Fruit fly (Drosophila melanogaster) whole organism, embryonic: Measurements from ENCODE around the gene Lrr47.

ENCODE experiments used
- CG11504 ChIP-seq: fragments of 200-800 bp; sonication (Bioruptor generic); optimal IDR thresholded peaks from 3 replicates; lab custom pipeline; 2019; ENCODE audit warnings: missing biosample characterization, mild to moderate bottlenecking, missing genetic modification characterization, moderate library complexity
- CG11723 ChIP-seq: fragments of 200-800 bp; sonication (Bioruptor generic); optimal IDR thresholded peaks from 2 replicates; lab custom pipeline; 2017; ENCODE audit warnings: missing biosample characterization, mild to moderate bottlenecking, missing genetic modification characterization
- CG13296 ChIP-seq: fragments of 200-800 bp; sonication (Bioruptor generic); optimal IDR thresholded peaks from 3 replicates; lab custom pipeline; 2018; ENCODE audit warnings: missing biosample characterization, mild to moderate bottlenecking, missing genetic modification characterization
- CG32767 ChIP-seq: fragments of 200-800 bp; sonication (Bioruptor generic); IDR thresholded peaks from 2 replicates; pipeline ENCODE4 v1.3.6; 2022; ENCODE audit warnings: missing biosample characterization, missing genetic modification characterization
- cwo ChIP-seq: fragments of 200-800 bp; sonication (Bioruptor generic); optimal IDR thresholded peaks from 3 replicates; lab custom pipeline; 2017; ENCODE audit warnings: missing biosample characterization, missing genetic modification characterization, mild to moderate bottlenecking, moderate library complexity, missing genetic modification reagents
- gfzf ChIP-seq: fragments of 200-800 bp; sonication (Bioruptor generic); optimal IDR thresholded peaks from 2 replicates; lab custom pipeline; 2016; ENCODE audit warnings: missing biosample characterization, mild to moderate bottlenecking, missing genetic modification characterization, moderate library complexity
- gsb ChIP-seq: fragments of 200-800 bp; sonication (Bioruptor generic); IDR thresholded peaks from 2 replicates; pipeline ENCODE4 v1.3.6; 2022; ENCODE audit warnings: missing biosample characterization, missing genetic modification characterization
- jumu ChIP-seq: fragments of 200-800 bp; sonication (Bioruptor generic); optimal IDR thresholded peaks from 3 replicates; lab custom pipeline; 2016; ENCODE audit warnings: missing biosample characterization, missing genetic modification characterization
- lola ChIP-seq, 3 experiments: fragments of >200 bp in 2 of 3; fragments of 200-800 bp in 1 of 3; sonication (Bioruptor generic) in 1 of 3; optimal IDR thresholded peaks; 2 replicates each; lab custom pipeline; 2017 to 2019; ENCODE audit warnings: missing biosample characterization in 3 of 3, missing genetic modification characterization in 3 of 3, mild to moderate bottlenecking in 1 of 3, moderate library complexity in 1 of 3
- ro ChIP-seq: fragments of 200-800 bp; sonication (Bioruptor generic); IDR thresholded peaks from 2 replicates; pipeline ENCODE4 v1.3.6; 2022; ENCODE audit warnings: missing biosample characterization, missing genetic modification characterization

- TF ChIP-seq jumu (GFP tag; lab: Kevin White, UChicago), result no peak
- peak; percentile 35 for TF ChIP-seq CG32767 (GFP tag; lab: Robert Waterston, UW)
- TF ChIP-seq cwo, result peak; percentile 29
- TF ChIP-seq gsb (GFP tag; lab: Robert Waterston, UW), result no peak
- TF ChIP-seq CG13296, result peak; percentile 33
- TF ChIP-seq CG11723 (GFP tag; lab: Kevin White, UChicago), result no peak
- peak in 1 of 3 experiments; percentile 7 for TF ChIP-seq lola (GFP tag; optimal IDR thresholded peaks at IDR 0.05; lab: Kevin White, UChicago)
- TF ChIP-seq gfzf (GFP tag; lab: Kevin White, UChicago), result peak; percentile 27
- no peak for TF ChIP-seq ro (GFP tag; lab: Robert Waterston, UW)
- TF ChIP-seq CG11504, result peak; percentile 31
Observed at dm6 chr2L:10516470-10517048, 576 bp upstream of the Lrr47 start.
